Worm (Caenorhabditis elegans): ENCODE data around the gene C25G4.17.

- no peak for TF ChIP-seq ceh-88 (GFP tag; IDR thresholded peaks at IDR 0.05)
- TF ChIP-seq snpc-4 (tag; optimal IDR thresholded peaks at IDR 0.05), result no peak
- no peak for TF ChIP-seq blmp-1 (tag; optimal IDR thresholded peaks at IDR 0.05)
- no peak for TF ChIP-seq egl-27 (tag; optimal IDR thresholded peaks at IDR 0.05)
- no peak for TF ChIP-seq nhr-84 (tag; optimal IDR thresholded peaks at IDR 0.05)
- TF ChIP-seq snu-23 (GFP tag; optimal IDR thresholded peaks at IDR 0.05), result peak; percentile 60
- no peak for TF ChIP-seq unc-62 (GFP tag; optimal IDR thresholded peaks at IDR 0.05)
- TF ChIP-seq Y116A8C.19 (tag; optimal IDR thresholded peaks at IDR 0.05; ENCODE audit: borderline replicate concordance), result no peak
- TF ChIP-seq fos-1 (tag; optimal IDR thresholded peaks at IDR 0.05), result no peak
- no peak for TF ChIP-seq alr-1 (tag; optimal IDR thresholded peaks at IDR 0.05; ENCODE audit: borderline replicate concordance)
- peak; percentile 7 for TF ChIP-seq lin-13 (GFP tag; optimal IDR thresholded peaks at IDR 0.05)
Measured at ce11 chrIV:12451225-12451831, 9.5 kb downstream of the C25G4.17 start, which contains the start of gene dpy-26.
